Worm (Caenorhabditis elegans) whole organism, L2 larva: ENCODE data around the gene nlp-71.

Experiments
- R02D3.7 ChIP-seq: fragments of 150-350 bp; optimal IDR thresholded peaks from 2 replicates; lab custom pipeline; 2014; ENCODE audit warnings: missing biosample characterization, missing genetic modification characterization
- ZK546.5 ChIP-seq: sonication (generic microtip); optimal IDR thresholded peaks from 2 replicates; lab custom pipeline; 2017; ENCODE audit warnings: missing biosample characterization, missing genetic modification characterization
- alr-1 ChIP-seq: fragments of 150-350 bp; optimal IDR thresholded peaks from 2 replicates; lab custom pipeline; 2014; ENCODE audit warnings: missing biosample characterization, missing genetic modification characterization
- ama-1 ChIP-seq: fragments of 150-350 bp; optimal IDR thresholded peaks from 2 replicates; lab custom pipeline; 2018; ENCODE audit warnings: inconsistent platforms
- blmp-1 ChIP-seq: sonication (generic microtip); optimal IDR thresholded peaks from 2 replicates; lab custom pipeline; 2017; ENCODE audit warnings: missing genetic modification characterization, mild to moderate bottlenecking, missing compliant biosample characterization, antibody characterized with exemption, moderate library complexity; ENCODE audit not compliant: insufficient read depth
- ceh-16 ChIP-seq: fragments of 150-350 bp; optimal IDR thresholded peaks from 2 replicates; lab custom pipeline; 2014; ENCODE audit warnings: missing biosample characterization, missing genetic modification characterization
- ceh-82 ChIP-seq: fragments of 150-350 bp; optimal IDR thresholded peaks from 2 replicates; lab custom pipeline; 2014; ENCODE audit warnings: missing biosample characterization, missing genetic modification characterization
- crh-2 ChIP-seq: sonication (generic microtip); optimal IDR thresholded peaks from 2 replicates; lab custom pipeline; 2017; ENCODE audit warnings: missing biosample characterization, missing genetic modification characterization
- dmd-4 ChIP-seq: sonication (generic microtip); optimal IDR thresholded peaks from 2 replicates; lab custom pipeline; 2017; ENCODE audit warnings: missing biosample characterization, missing genetic modification characterization
- elt-1 ChIP-seq: fragments of 150-350 bp; optimal IDR thresholded peaks from 2 replicates; lab custom pipeline; 2014; ENCODE audit warnings: missing biosample characterization, missing genetic modification characterization
- elt-3 ChIP-seq: sonication (generic microtip); optimal IDR thresholded peaks from 2 replicates; lab custom pipeline; 2017; ENCODE audit warnings: missing biosample characterization, missing genetic modification characterization
- fos-1 ChIP-seq: fragments of 150-350 bp; optimal IDR thresholded peaks from 2 replicates; lab custom pipeline; 2014; ENCODE audit warnings: missing biosample characterization, missing genetic modification characterization
- lin-13 ChIP-seq: fragments of 150-350 bp; optimal IDR thresholded peaks from 2 replicates; lab custom pipeline; 2014; ENCODE audit warnings: missing biosample characterization, missing genetic modification reagents, missing genetic modification characterization
- lin-39 ChIP-seq: fragments of 150-350 bp; optimal IDR thresholded peaks from 2 replicates; lab custom pipeline; 2014; ENCODE audit warnings: missing biosample characterization, missing genetic modification reagents, missing genetic modification characterization
- lsy-2 ChIP-seq, 2 experiments: fragments of 150-350 bp in 1 of 2; sonication (generic microtip) in 1 of 2; optimal IDR thresholded peaks; 2 replicates each; lab custom pipeline; 2014 to 2017; ENCODE audit warnings: missing biosample characterization in 2 of 2, missing genetic modification characterization in 2 of 2
- mab-5 ChIP-seq: fragments of 150-350 bp; optimal IDR thresholded peaks from 2 replicates; lab custom pipeline; 2014; ENCODE audit warnings: missing biosample characterization, missing genetic modification characterization
- mdl-1 ChIP-seq, 2 experiments: fragments of 150-350 bp in 1 of 2; sonication (generic microtip) in 1 of 2; optimal IDR thresholded peaks; 2 replicates each; lab custom pipeline; 2017; ENCODE audit warnings: missing biosample characterization in 2 of 2, missing genetic modification characterization in 2 of 2
- nhr-10 ChIP-seq: sonication (generic microtip); optimal IDR thresholded peaks from 2 replicates; lab custom pipeline; 2017; ENCODE audit warnings: missing biosample characterization, missing genetic modification characterization
- nhr-12 ChIP-seq: fragments of 150-350 bp; optimal IDR thresholded peaks from 2 replicates; lab custom pipeline; 2014; ENCODE audit warnings: missing biosample characterization, missing genetic modification characterization
- nhr-129 ChIP-seq: fragments of 150-350 bp; optimal IDR thresholded peaks from 2 replicates; lab custom pipeline; 2014; ENCODE audit warnings: missing biosample characterization, missing genetic modification characterization
- nhr-21 ChIP-seq: fragments of 150-350 bp; optimal IDR thresholded peaks from 2 replicates; lab custom pipeline; 2014; ENCODE audit warnings: missing biosample characterization, missing genetic modification characterization
- nhr-25 ChIP-seq: fragments of 150-350 bp; sonication (generic microtip); optimal IDR thresholded peaks from 3 replicates; lab custom pipeline; 2014; ENCODE audit warnings: missing biosample characterization, missing genetic modification characterization
- nhr-6 ChIP-seq: fragments of 150-350 bp; optimal IDR thresholded peaks from 2 replicates; lab custom pipeline; 2014; ENCODE audit warnings: missing biosample characterization, missing genetic modification characterization
- nhr-77 ChIP-seq: fragments of 150-350 bp; optimal IDR thresholded peaks from 2 replicates; lab custom pipeline; 2014; ENCODE audit warnings: missing biosample characterization, missing genetic modification characterization
- sem-4 ChIP-seq: fragments of 150-350 bp; optimal IDR thresholded peaks from 2 replicates; lab custom pipeline; 2014; ENCODE audit warnings: missing biosample characterization, missing genetic modification reagents, missing genetic modification characterization
- skn-1 ChIP-seq: sonication (generic microtip); optimal IDR thresholded peaks from 2 replicates; lab custom pipeline; 2017; ENCODE audit warnings: missing biosample characterization, missing genetic modification characterization
- sma-3 ChIP-seq: sonication (generic microtip); optimal IDR thresholded peaks from 2 replicates; lab custom pipeline; 2016; ENCODE audit warnings: missing genetic modification reagents, missing genetic modification characterization, missing compliant biosample characterization
- sma-9 ChIP-seq, 2 experiments: fragments of 150-350 bp in 1 of 2; sonication (generic microtip) in 1 of 2; optimal IDR thresholded peaks; 2 replicates each; lab custom pipeline; 2014 to 2016; ENCODE audit warnings: missing genetic modification characterization in 2 of 2, mild to moderate bottlenecking in 1 of 2, missing biosample characterization in 1 of 2, missing compliant biosample characterization in 1 of 2, missing genetic modification reagents in 1 of 2, moderate library complexity in 1 of 2
- snpc-4 ChIP-seq: fragments of 150-350 bp; optimal IDR thresholded peaks from 2 replicates; lab custom pipeline; 2014; ENCODE audit warnings: missing biosample characterization, missing genetic modification characterization
- unc-39 ChIP-seq: fragments of 150-350 bp; optimal IDR thresholded peaks from 2 replicates; lab custom pipeline; 2014; ENCODE audit warnings: missing biosample characterization, missing genetic modification characterization
- unc-62 ChIP-seq: fragments of 150-350 bp; optimal IDR thresholded peaks from 2 replicates; lab custom pipeline; 2014; ENCODE audit warnings: missing biosample characterization, missing genetic modification reagents, missing genetic modification characterization
- ztf-1 ChIP-seq: fragments of 200-800 bp; sonication (Bioruptor generic); conservative IDR thresholded peaks from 2 replicates; pipeline ENCODE4 v1.3.6; 2022; ENCODE audit warnings: missing genetic modification characterization, missing compliant biosample characterization

The nlp-71 gene

ce11 chrIV:6415149-6415548, 1.8 kb upstream of the nlp-71 start, which contains the start of gene exos-2 (continued):
- peak; percentile 69 for TF ChIP-seq sma-9 (GFP tag; optimal IDR thresholded peaks at IDR 0.05; lab: Kevin White, UChicago)
- TF ChIP-seq sma-9 (tag; optimal IDR thresholded peaks at IDR 0.05; lab: Kevin White, UChicago) = no peak
- peak; percentile 11 for TF ChIP-seq snpc-4 (tag; lab: Kevin White, UChicago)

DNA sequence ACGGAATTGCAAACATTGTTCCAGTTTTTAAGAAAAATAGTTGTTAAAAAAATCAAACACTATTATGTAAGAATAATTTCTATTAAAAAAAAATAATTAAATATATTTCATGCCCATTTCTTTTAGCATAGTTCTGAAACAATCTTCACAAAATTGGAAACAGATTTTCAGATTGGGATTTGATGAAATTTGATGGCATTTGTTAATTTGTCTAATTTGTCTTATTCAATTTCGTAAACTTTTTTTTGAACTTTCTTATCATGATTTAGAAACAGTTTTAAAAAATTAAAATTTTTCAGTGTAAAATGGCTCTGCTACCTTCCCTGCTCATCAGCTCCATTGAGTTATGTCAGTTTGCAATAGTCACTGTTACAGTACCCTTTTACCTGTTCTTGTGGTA, 8.5 kb downstream of the nlp-71 start, which contains the start of gene srv-13:
Gene srv-13, plus strand, starts transcription at position 301 of the 400 bp plus-strand sequence.
- TF ChIP-seq nhr-77 (no peak), lin-13 (GFP tag; lab: Kevin White, UChicago) (no peak), nhr-129 (tag; lab: Kevin White, UChicago) (no peak), ceh-16 (tag; lab: Kevin White, UChicago) (no peak)
- TF ChIP-seq, all 48 proteins: peak for 0

ce11 chrIV:6403399-6403798, 10.0 kb downstream of the nlp-71 start:
- TF ChIP-seq lsy-2 (tag; optimal IDR thresholded peaks at IDR 0.05; lab: Kevin White, UChicago) (no peak), blmp-1 (tag; lab: Kevin White, UChicago) (no peak), sma-9 (GFP tag; optimal IDR thresholded peaks at IDR 0.05; lab: Kevin White, UChicago) (no peak), sma-9 (tag; optimal IDR thresholded peaks at IDR 0.05; lab: Kevin White, UChicago) (no peak), alr-1 (tag; lab: Kevin White, UChicago) (no peak), ceh-82 (tag; lab: Kevin White, UChicago) (no peak), nhr-25 (tag; lab: Kevin White, UChicago) (no peak), ama-1 (lab: Kevin White, UChicago) (no peak), R02D3.7 (tag; lab: Kevin White, UChicago) (no peak), nhr-77 (no peak), elt-3 (tag; lab: Kevin White, UChicago) (no peak), lin-39 (tag; lab: Kevin White, UChicago) (no peak), unc-39 (tag; lab: Kevin White, UChicago) (no peak), nhr-6 (tag; lab: Kevin White, UChicago) (no peak), sma-3 (GFP tag; lab: Kevin White, UChicago) (no peak), mab-5 (tag; lab: Kevin White, UChicago) (no peak), mdl-1 (tag; optimal IDR thresholded peaks at IDR 0.05; lab: Kevin White, UChicago) (no peak), ceh-16 (tag; lab: Kevin White, UChicago) (no peak), ztf-1 (GFP tag; lab: Robert Waterston, UW) (no peak)

DNA sequence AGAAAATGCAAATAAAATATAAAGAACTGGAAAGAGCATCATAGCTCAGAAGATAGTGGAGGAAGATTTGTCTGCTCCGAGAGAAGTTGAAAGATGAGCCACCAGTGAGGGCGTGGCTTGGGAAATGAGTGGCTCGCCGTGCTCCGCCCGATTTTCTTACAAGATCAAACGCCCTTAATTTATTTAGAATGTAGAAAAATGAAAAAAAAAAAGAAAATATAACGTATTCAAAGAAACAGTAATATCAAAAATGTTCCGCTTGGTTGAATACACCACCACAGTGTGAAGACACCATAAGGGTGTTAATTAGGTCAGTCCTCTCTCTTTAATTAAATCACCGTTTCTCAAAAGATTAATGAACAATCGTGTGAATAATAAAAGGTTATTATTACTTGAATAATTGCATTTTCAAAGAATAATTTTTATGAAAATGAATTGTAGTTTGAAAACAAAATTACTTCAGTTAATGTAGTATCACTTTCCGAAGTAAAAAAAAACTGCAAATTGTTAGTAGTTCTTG, 10.9 kb downstream of the nlp-71 start, which contains the start of gene sfrp-1:
Gene sfrp-1, minus strand, starts transcription at position 51 of the 520 bp plus-strand sequence.
- no peak for TF ChIP-seq skn-1 (tag; lab: Kevin White, UChicago)
- no peak for TF ChIP-seq ztf-1 (GFP tag; lab: Robert Waterston, UW)
- no peak for TF ChIP-seq elt-1 (tag; lab: Kevin White, UChicago)
- TF ChIP-seq nhr-6 (tag; lab: Kevin White, UChicago) = no peak
- no peak for TF ChIP-seq sma-9 (GFP tag; optimal IDR thresholded peaks at IDR 0.05; lab: Kevin White, UChicago)
- TF ChIP-seq sma-9 (tag; optimal IDR thresholded peaks at IDR 0.05; lab: Kevin White, UChicago) = no peak
- no peak for TF ChIP-seq nhr-21
- TF ChIP-seq nhr-129 (tag; lab: Kevin White, UChicago) = no peak
- no peak for TF ChIP-seq elt-3 (tag; lab: Kevin White, UChicago)
- TF ChIP-seq, all 48 proteins: peak for 0

DNA sequence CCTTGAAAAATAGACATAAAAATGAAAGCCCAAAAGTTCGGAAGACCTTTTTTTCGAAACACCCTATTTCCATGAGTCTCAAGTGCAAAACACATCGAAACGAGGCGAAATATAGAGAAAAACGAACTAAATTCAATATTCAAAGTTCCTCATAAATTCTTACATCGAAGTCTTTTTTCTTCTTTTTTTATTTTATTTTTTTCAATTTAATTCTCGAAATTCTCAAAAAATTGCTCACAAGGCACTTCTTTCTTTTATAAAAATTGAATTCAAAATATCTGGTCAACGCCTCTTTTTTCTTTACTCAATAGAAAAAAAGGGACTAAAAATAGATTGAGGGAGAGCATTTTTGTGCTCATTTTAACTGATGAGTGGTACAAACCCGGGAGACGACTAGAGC, 18.2 kb downstream of the nlp-71 start:
- TF ChIP-seq ceh-82 (tag; lab: Kevin White, UChicago) = no peak
- TF ChIP-seq ztf-1 (GFP tag; lab: Robert Waterston, UW) = no peak
- no peak for TF ChIP-seq nhr-10 (tag; lab: Kevin White, UChicago)
- no peak for TF ChIP-seq unc-62
- no peak for TF ChIP-seq ama-1 (lab: Kevin White, UChicago)
- TF ChIP-seq alr-1 (tag; lab: Kevin White, UChicago) = no peak
- no peak for TF ChIP-seq sem-4 (tag; lab: Kevin White, UChicago)
- TF ChIP-seq nhr-21 = no peak
- TF ChIP-seq mdl-1 (tag; optimal IDR thresholded peaks at IDR 0.05; lab: Kevin White, UChicago) = no peak
- no peak for TF ChIP-seq dmd-4 (tag; lab: Kevin White, UChicago)
- no peak for TF ChIP-seq nhr-12 (tag; lab: Kevin White, UChicago)
- TF ChIP-seq nhr-6 (tag; lab: Kevin White, UChicago) = no peak
- no peak for TF ChIP-seq fos-1
- TF ChIP-seq ZK546.5 (tag; lab: Kevin White, UChicago) = no peak
- no peak for TF ChIP-seq crh-2 (tag; lab: Kevin White, UChicago)
- TF ChIP-seq R02D3.7 (tag; lab: Kevin White, UChicago) = no peak
- no peak for TF ChIP-seq elt-3 (tag; lab: Kevin White, UChicago)
